Worm (Caenorhabditis elegans) whole organism, L4 larva: ENCODE measurements around the gene Y50D7A.8.
A peak's percentile ranks its signal among the peaks of the same experiment; 100 is the strongest.

Experiments
- F26F4.8 ChIP-seq: fragments of 200-800 bp; sonication (Bioruptor generic); conservative IDR thresholded peaks from 2 replicates; pipeline ENCODE4 v1.3.6; 2022; ENCODE audit warnings: missing genetic modification characterization, missing compliant biosample characterization
- F37D6.2 ChIP-seq: sonication (generic microtip); optimal IDR thresholded peaks from 2 replicates; lab custom pipeline; 2016; ENCODE audit warnings: mild to moderate bottlenecking, missing genetic modification characterization, missing compliant biosample characterization
- F44E2.7 ChIP-seq: fragments of 200-800 bp; sonication (Bioruptor generic); IDR thresholded peaks from 2 replicates; pipeline ENCODE4 v2.1.2; 2022; ENCODE audit warnings: missing genetic modification characterization, missing compliant biosample characterization
- F49E8.2 ChIP-seq: sonication (generic microtip); optimal IDR thresholded peaks from 2 replicates; lab custom pipeline; 2016; ENCODE audit warnings: missing compliant biosample characterization, mild to moderate bottlenecking, missing genetic modification characterization, borderline replicate concordance
- Y105C5A.15 ChIP-seq: fragments of 200-800 bp; sonication (Bioruptor generic); IDR thresholded peaks from 2 replicates; pipeline ENCODE4 v1.3.6; 2022; ENCODE audit warnings: missing genetic modification characterization, missing compliant biosample characterization
- aha-1 ChIP-seq: fragments of 150-350 bp; peaks from one replicate; lab custom pipeline; 2014; ENCODE audit warnings: missing biosample characterization, missing genetic modification characterization
- aly-2 ChIP-seq: sonication (generic microtip); optimal IDR thresholded peaks from 2 replicates; lab custom pipeline; 2018; ENCODE audit warnings: missing biosample characterization, missing genetic modification characterization
- arid-1 ChIP-seq: fragments of 200-800 bp; sonication (Bioruptor generic); conservative IDR thresholded peaks from 2 replicates; pipeline ENCODE4 v1.3.6; 2022; ENCODE audit warnings: missing genetic modification reagents, missing genetic modification characterization, missing compliant biosample characterization
- attf-4 ChIP-seq: sonication (generic microtip); optimal IDR thresholded peaks from 3 replicates; lab custom pipeline; 2017; ENCODE audit warnings: missing biosample characterization, missing genetic modification characterization
- ceh-28 ChIP-seq: fragments of 150-350 bp; optimal IDR thresholded peaks from 2 replicates; lab custom pipeline; 2014; ENCODE audit warnings: missing biosample characterization, missing genetic modification reagents, missing genetic modification characterization
- ceh-32 ChIP-seq: sonication (generic microtip); optimal IDR thresholded peaks from 2 replicates; lab custom pipeline; 2016; ENCODE audit warnings: mild to moderate bottlenecking, missing genetic modification characterization, missing compliant biosample characterization; ENCODE audit not compliant: poor library complexity
- ceh-44 ChIP-seq: fragments of 200-800 bp; sonication (Bioruptor generic); IDR thresholded peaks from 2 replicates; pipeline ENCODE4 v1.3.6; 2022; ENCODE audit warnings: missing genetic modification reagents, missing genetic modification characterization, missing compliant biosample characterization
- ces-1 ChIP-seq: fragments of 150-350 bp; sonication (generic microtip); optimal IDR thresholded peaks from 4 replicates; lab custom pipeline; 2014; ENCODE audit warnings: missing biosample characterization, missing genetic modification reagents, missing genetic modification characterization
- cey-2 ChIP-seq: sonication (generic microtip); optimal IDR thresholded peaks from 3 replicates; lab custom pipeline; 2017; ENCODE audit warnings: missing genetic modification characterization, mild to moderate bottlenecking, missing compliant biosample characterization, antibody characterized with exemption, borderline replicate concordance; ENCODE audit not compliant: insufficient read depth
- daf-16 ChIP-seq, 3 experiments: sonication (generic microtip); optimal IDR thresholded peaks; 2 replicates each; lab custom pipeline; 2016 to 2017; ENCODE audit warnings: missing genetic modification characterization in 3 of 3, missing genetic modification reagents in 3 of 3, mild to moderate bottlenecking in 2 of 3, missing compliant biosample characterization in 2 of 3, missing biosample characterization in 1 of 3, moderate library complexity in 1 of 3
- dmd-8 ChIP-seq: fragments of 200-800 bp; sonication (Bioruptor generic); IDR thresholded peaks from 2 replicates; pipeline ENCODE4 v1.3.6; 2022; ENCODE audit warnings: missing genetic modification characterization, missing compliant biosample characterization
- dmd-9 ChIP-seq: fragments of 200-800 bp; sonication (Bioruptor generic); IDR thresholded peaks from 2 replicates; pipeline ENCODE4 v1.3.6; 2022; ENCODE audit warnings: missing genetic modification reagents, missing genetic modification characterization, missing compliant biosample characterization
- dpl-1 ChIP-seq: fragments of 150-350 bp; optimal IDR thresholded peaks from 2 replicates; lab custom pipeline; 2014; ENCODE audit warnings: missing biosample characterization, missing genetic modification reagents, missing genetic modification characterization
- fos-1 ChIP-seq: fragments of 150-350 bp; optimal IDR thresholded peaks from 2 replicates; lab custom pipeline; 2014; ENCODE audit warnings: missing biosample characterization, missing genetic modification characterization
- hif-1 ChIP-seq, 2 experiments: sonication (generic microtip); optimal IDR thresholded peaks; 2 replicates each; lab custom pipeline; 2016 to 2017; ENCODE audit warnings: missing compliant biosample characterization in 2 of 2, missing genetic modification characterization in 2 of 2, missing genetic modification reagents in 2 of 2, missing genotype in 2 of 2, mild to moderate bottlenecking in 1 of 2
- hlh-11 ChIP-seq: fragments of 200-800 bp; sonication (Bioruptor generic); optimal IDR thresholded peaks from 2 replicates; lab custom pipeline; 2018; ENCODE audit warnings: mild to moderate bottlenecking, missing genetic modification characterization, missing compliant biosample characterization
- hmg-1.1 ChIP-seq: fragments of 200-800 bp; sonication (Bioruptor generic); IDR thresholded peaks from 2 replicates; pipeline ENCODE4 v1.3.6; 2022; ENCODE audit warnings: missing genetic modification reagents, missing genetic modification characterization, missing compliant biosample characterization
- lin-1 ChIP-seq: fragments of 200-800 bp; sonication (Bioruptor generic); IDR thresholded peaks from 2 replicates; pipeline ENCODE4 v1.3.6; 2022; ENCODE audit warnings: missing genetic modification reagents, missing genetic modification characterization, missing compliant biosample characterization
- lin-38 ChIP-seq: fragments of 200-800 bp; sonication (Bioruptor generic); IDR thresholded peaks from 2 replicates; pipeline ENCODE4 v1.3.6; 2022; ENCODE audit warnings: missing genetic modification reagents, missing genetic modification characterization, missing compliant biosample characterization
- lir-3 ChIP-seq: sonication (generic microtip); optimal IDR thresholded peaks from 2 replicates; lab custom pipeline; 2016; ENCODE audit warnings: mild to moderate bottlenecking, missing genetic modification characterization, missing compliant biosample characterization
- mdl-1 ChIP-seq, 2 experiments: fragments of 150-350 bp in 1 of 2; sonication (generic microtip) in 1 of 2; optimal IDR thresholded peaks; 2 replicates each; lab custom pipeline; 2014 to 2017; ENCODE audit warnings: missing biosample characterization in 2 of 2, missing genetic modification characterization in 2 of 2
- mdt-29 ChIP-seq: fragments of 200-800 bp; sonication (Bioruptor generic); IDR thresholded peaks from 2 replicates; pipeline ENCODE4 v1.3.6; 2022; ENCODE audit warnings: missing genetic modification reagents, missing genetic modification characterization, missing compliant biosample characterization
- nhr-102 ChIP-seq: sonication (generic microtip); optimal IDR thresholded peaks from 2 replicates; lab custom pipeline; 2016; ENCODE audit warnings: mild to moderate bottlenecking, missing genetic modification characterization, moderate library complexity, missing compliant biosample characterization
- nhr-11 ChIP-seq: fragments of 150-350 bp; optimal IDR thresholded peaks from 2 replicates; lab custom pipeline; 2014; ENCODE audit warnings: missing biosample characterization, missing genetic modification characterization
- nhr-111 ChIP-seq: fragments of 200-800 bp; sonication (Bioruptor generic); optimal IDR thresholded peaks from 2 replicates; lab custom pipeline; 2018; ENCODE audit warnings: mild to moderate bottlenecking, missing genetic modification characterization, missing compliant biosample characterization
- nhr-237 ChIP-seq: sonication (generic microtip); optimal IDR thresholded peaks from 2 replicates; lab custom pipeline; 2017; ENCODE audit warnings: missing biosample characterization, missing genetic modification characterization
- nhr-25 ChIP-seq: sonication (generic microtip); optimal IDR thresholded peaks from 2 replicates; lab custom pipeline; 2017; ENCODE audit warnings: missing genetic modification characterization, mild to moderate bottlenecking, missing compliant biosample characterization, antibody characterized with exemption, moderate library complexity, borderline replicate concordance; ENCODE audit not compliant: insufficient read depth
- nhr-42 ChIP-seq: fragments of 200-800 bp; sonication (Bioruptor generic); IDR thresholded peaks from 2 replicates; pipeline ENCODE4 v1.3.6; 2022; ENCODE audit warnings: missing genetic modification characterization, missing compliant biosample characterization
- nhr-77 ChIP-seq: fragments of 150-350 bp; optimal IDR thresholded peaks from 2 replicates; lab custom pipeline; 2014; ENCODE audit warnings: missing biosample characterization, missing genetic modification characterization
- pqm-1 ChIP-seq: sonication (generic microtip); optimal IDR thresholded peaks from 2 replicates; lab custom pipeline; 2017; ENCODE audit warnings: missing biosample characterization, missing genetic modification characterization
- saeg-2 ChIP-seq: fragments of 200-800 bp; sonication (Bioruptor generic); IDR thresholded peaks from 2 replicates; pipeline ENCODE4 v1.3.6; 2022; ENCODE audit warnings: missing genetic modification reagents, missing genetic modification characterization, missing compliant biosample characterization
- tra-1 ChIP-seq: fragments of 200-800 bp; sonication (Bioruptor generic); IDR thresholded peaks from 2 replicates; pipeline ENCODE4 v1.3.6; 2022; ENCODE audit warnings: missing genetic modification reagents, missing genetic modification characterization, missing compliant biosample characterization
- unc-39 ChIP-seq: sonication (generic microtip); optimal IDR thresholded peaks from 2 replicates; lab custom pipeline; 2017; ENCODE audit warnings: missing biosample characterization, missing genetic modification characterization
- unc-62 ChIP-seq, 3 experiments: fragments of 150-350 bp in 1 of 3; sonication (generic microtip); optimal IDR thresholded peaks in 2 of 3; peaks in 1 of 3; 1 replicate in 1 of 3; 2 replicates in 2 of 3; lab custom pipeline; 2014 to 2017; ENCODE audit warnings: missing biosample characterization in 3 of 3, missing genetic modification characterization in 3 of 3, missing genetic modification reagents in 3 of 3, missing genotype in 1 of 3
- vab-7 ChIP-seq: fragments of 200-800 bp; sonication (Bioruptor generic); IDR thresholded peaks from 2 replicates; pipeline ENCODE4 v1.3.6; 2022; ENCODE audit warnings: missing genetic modification reagents, missing genetic modification characterization, missing compliant biosample characterization
- zip-11 ChIP-seq: fragments of 200-800 bp; sonication (Bioruptor generic); IDR thresholded peaks from 2 replicates; pipeline ENCODE4 v1.3.6; 2022; ENCODE audit warnings: missing genetic modification characterization, missing compliant biosample characterization
- ztf-11 ChIP-seq: fragments of 150-350 bp; optimal IDR thresholded peaks from 2 replicates; lab custom pipeline; 2014; ENCODE audit warnings: missing biosample characterization, missing genetic modification characterization

The Y50D7A.8 gene

DNA sequence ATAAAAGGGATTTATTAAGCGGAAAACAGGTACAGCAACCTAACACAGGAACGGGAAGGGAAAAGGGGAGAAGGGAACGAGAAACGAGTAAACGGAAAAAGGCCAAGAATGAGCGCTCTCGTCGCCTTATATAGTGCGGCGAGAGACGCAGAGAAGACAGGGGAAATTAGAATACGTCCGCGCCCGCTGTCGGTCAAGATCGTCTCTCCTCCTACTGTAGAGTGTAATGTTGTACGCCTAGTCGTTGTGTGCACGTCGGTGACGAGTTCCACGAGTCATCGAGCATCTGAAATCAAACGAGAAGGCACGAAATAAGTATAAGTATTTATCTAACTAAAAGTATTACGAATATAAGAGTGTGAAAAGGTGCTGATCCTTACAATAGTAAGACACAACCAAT is 31.9 kb downstream of the Y50D7A.8 start:
- TF ChIP-seq aly-2 (tag; lab: Kevin White, UChicago), result no peak
- TF ChIP-seq F44E2.7 (GFP tag; lab: Robert Waterston, UW), result no peak
- TF ChIP-seq fos-1 (tag; lab: Kevin White, UChicago), result no peak
- TF ChIP-seq attf-4, result no peak
- TF ChIP-seq ztf-11 (tag; lab: Kevin White, UChicago), result no peak

DNA sequence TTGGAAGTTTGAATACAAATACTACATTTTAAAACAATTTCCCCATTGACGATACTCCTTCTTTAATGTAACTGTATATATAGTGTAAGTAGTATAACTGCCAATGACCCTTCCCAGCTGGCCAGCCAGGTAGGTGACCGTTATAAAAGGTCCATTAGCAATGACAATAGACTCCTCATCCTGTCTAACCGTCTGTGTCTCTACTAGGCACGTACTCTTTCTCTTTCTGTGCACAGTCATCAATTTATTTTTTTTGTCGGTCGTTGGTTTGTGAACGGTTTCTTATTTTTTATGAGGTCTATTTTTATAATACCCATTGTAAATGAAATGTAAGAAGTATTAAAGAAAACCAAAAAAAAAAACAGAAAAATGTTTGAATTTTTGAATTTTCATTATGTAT is 38.5 kb downstream of the Y50D7A.8 start:
- TF ChIP-seq nhr-42 (GFP tag; lab: Robert Waterston, UW) (no peak), hif-1 (tag; optimal IDR thresholded peaks at IDR 0.05; lab: Kevin White, UChicago) (no peak), aha-1 (tag; lab: Kevin White, UChicago) (peak; percentile 19)
- TF ChIP-seq, all 104 proteins: peak for 1

DNA sequence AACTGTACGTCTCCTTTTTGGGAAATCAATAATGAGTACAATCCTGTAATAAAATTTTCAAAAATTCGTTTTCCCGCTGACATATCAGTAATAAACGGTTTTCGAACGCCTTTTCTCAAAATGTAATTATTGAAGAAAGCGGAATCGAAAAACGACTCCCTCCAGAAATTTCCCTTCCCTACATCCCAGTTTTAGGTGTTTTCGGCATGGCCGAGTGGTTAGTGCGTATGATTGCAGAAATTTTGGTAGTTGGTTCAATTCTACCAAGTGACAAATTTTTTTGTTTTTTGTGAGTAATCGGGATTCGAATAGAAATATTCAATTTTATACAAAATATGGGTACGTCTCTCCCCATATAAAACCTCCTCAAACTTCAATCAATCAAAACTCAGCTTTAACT is 40.5 kb downstream of the Y50D7A.8 start:
- TF ChIP-seq dmd-8 (GFP tag; lab: Robert Waterston, UW) (peak; percentile 74; the same call in 1 of the 2 replicates), F44E2.7 (GFP tag; lab: Robert Waterston, UW) (peak; percentile 68; the same call in 1 of the 2 replicates), vab-7 (GFP tag; lab: Robert Waterston, UW) (0 out of 2 replicates have a peak, but pooled peaks have one; percentile 36), tra-1 (GFP tag; lab: Robert Waterston, UW) (0 out of 2 replicates have a peak, but pooled peaks have one; percentile 23), dmd-9 (0 out of 2 replicates have a peak, but pooled peaks have one; percentile 46), F26F4.8 (GFP tag; lab: Robert Waterston, UW) (0 out of 2 replicates have a peak, but pooled peaks have one; percentile 50), mdt-29 (GFP tag; lab: Robert Waterston, UW) (0 out of 2 replicates have a peak, but pooled peaks have one; percentile 8), Y105C5A.15 (GFP tag; lab: Robert Waterston, UW) (0 out of 2 replicates have a peak, but pooled peaks have one; percentile 10), hmg-1.1 (0 out of 2 replicates have a peak, but pooled peaks have one; percentile 32), arid-1 (GFP tag; lab: Robert Waterston, UW) (peak; percentile 79; the same call in 1 of the 2 replicates), lin-38 (peak; percentile 57), zip-11 (GFP tag; lab: Robert Waterston, UW) (0 out of 2 replicates have a peak, but pooled peaks have one; percentile 39)

DNA sequence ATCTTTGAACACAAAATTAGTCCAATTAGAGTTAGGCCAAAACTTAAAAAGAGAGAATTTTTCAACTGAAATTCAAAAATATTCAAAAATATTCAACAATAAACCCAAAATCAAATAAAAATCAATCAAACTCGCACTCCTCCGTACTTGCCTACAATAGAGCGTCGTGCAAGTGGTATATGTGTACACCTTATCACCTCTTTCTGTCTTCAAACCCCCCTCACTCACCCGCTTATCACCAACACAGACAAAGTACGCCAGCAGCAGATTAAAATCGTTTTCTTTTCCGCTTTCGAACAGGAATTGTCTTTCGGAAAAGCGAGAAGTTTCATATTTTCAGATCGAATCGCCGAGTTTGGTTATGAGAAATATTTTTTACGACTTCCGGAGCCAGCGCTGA is 43.8 kb downstream of the Y50D7A.8 start:
- TF ChIP-seq F49E8.2 (tag; lab: Kevin White, UChicago), result no peak
- TF ChIP-seq F37D6.2 (tag; lab: Kevin White, UChicago), result no peak
- TF ChIP-seq nhr-102, result no peak
- no peak for TF ChIP-seq nhr-237 (tag; lab: Kevin White, UChicago)
- TF ChIP-seq saeg-2, result no peak
- no peak for TF ChIP-seq nhr-77
- no peak for TF ChIP-seq nhr-25
- no peak for TF ChIP-seq ceh-28 (tag; lab: Kevin White, UChicago)
- no peak for TF ChIP-seq ztf-11 (tag; lab: Kevin White, UChicago)
- no peak for TF ChIP-seq nhr-111 (GFP tag; lab: Kevin White, UChicago)
- TF ChIP-seq nhr-11, result no peak
- no peak for TF ChIP-seq zip-11 (GFP tag; lab: Robert Waterston, UW)
- no peak for TF ChIP-seq unc-39 (tag; lab: Kevin White, UChicago)
- no peak for TF ChIP-seq lir-3 (tag; lab: Kevin White, UChicago)
- no peak for TF ChIP-seq ceh-32
- TF ChIP-seq unc-62 (GFP tag; optimal IDR thresholded peaks at IDR 0.05 in 1 of 2; lab: Kevin White, UChicago), result no peak
- TF ChIP-seq unc-62 (tag; optimal IDR thresholded peaks at IDR 0.05; lab: Kevin White, UChicago), result no peak
- no peak for TF ChIP-seq ces-1 (GFP tag; lab: Kevin White, UChicago)
- TF ChIP-seq pqm-1 (tag; lab: Kevin White, UChicago), result peak; percentile 72
- no peak for TF ChIP-seq fos-1 (tag; lab: Kevin White, UChicago)
- no peak for TF ChIP-seq hmg-1.1
- no peak for TF ChIP-seq daf-16 (GFP tag; optimal IDR thresholded peaks at IDR 0.05; lab: Kevin White, UChicago)
- peak; percentile 32 for TF ChIP-seq daf-16 (tag; optimal IDR thresholded peaks at IDR 0.05; lab: Kevin White, UChicago)
- TF ChIP-seq mdl-1 (tag; optimal IDR thresholded peaks at IDR 0.05; lab: Kevin White, UChicago), result no peak
- TF ChIP-seq attf-4, result no peak
- TF ChIP-seq ceh-44 (GFP tag; lab: Robert Waterston, UW), result no peak
- TF ChIP-seq hif-1 (tag; optimal IDR thresholded peaks at IDR 0.05; lab: Kevin White, UChicago), result no peak
- no peak for TF ChIP-seq cey-2 (tag; lab: Kevin White, UChicago)
- no peak for TF ChIP-seq dpl-1 (GFP tag; lab: Kevin White, UChicago)
- TF ChIP-seq aha-1 (tag; lab: Kevin White, UChicago), result no peak
- peak; percentile 17 for TF ChIP-seq hlh-11 (tag; lab: Kevin White, UChicago)
- no peak for TF ChIP-seq nhr-42 (GFP tag; lab: Robert Waterston, UW)
- TF ChIP-seq lin-1 (GFP tag; lab: Robert Waterston, UW), result no peak
